Fruit fly (Drosophila melanogaster) whole organism, embryonic: Measurements from ENCODE around the gene UQCR-Q.

Experiments
- ATbp ChIP-seq: fragments of 200-800 bp; sonication (Bioruptor generic); optimal IDR thresholded peaks from 2 replicates; lab custom pipeline; 2017; ENCODE audit warnings: missing biosample characterization, mild to moderate bottlenecking, missing genetic modification characterization, missing genetic modification reagents
- Atf3 ChIP-seq: fragments of 200-800 bp; sonication (Bioruptor generic); optimal IDR thresholded peaks from 3 replicates; lab custom pipeline; 2016; ENCODE audit warnings: missing biosample characterization, missing genetic modification characterization
- BEAF-32 ChIP-seq: fragments of 200-800 bp; sonication (Bioruptor generic); optimal IDR thresholded peaks from 3 replicates; lab custom pipeline; 2017; ENCODE audit warnings: missing biosample characterization, missing genetic modification characterization, mild to moderate bottlenecking, moderate library complexity, missing genetic modification reagents
- C15 ChIP-seq: fragments of 200-800 bp; sonication (Bioruptor generic); IDR thresholded peaks from 3 replicates; pipeline ENCODE4 v1.3.6; 2022; ENCODE audit warnings: missing biosample characterization, missing genetic modification characterization
- CG10654 ChIP-seq: fragments of 200-800 bp; sonication (Bioruptor generic); optimal IDR thresholded peaks from 2 replicates; lab custom pipeline; 2016; ENCODE audit warnings: missing biosample characterization, missing genetic modification characterization
- CG18764 ChIP-seq: fragments of 200-800 bp; sonication (Bioruptor generic); optimal IDR thresholded peaks from 3 replicates; lab custom pipeline; 2016; ENCODE audit warnings: missing biosample characterization, missing genetic modification characterization
- CG30431 ChIP-seq: fragments of 200-800 bp; sonication (Bioruptor generic); optimal IDR thresholded peaks from 2 replicates; lab custom pipeline; 2017; ENCODE audit warnings: missing biosample characterization, missing genetic modification characterization
- CG32532 ChIP-seq: fragments of 200-800 bp; sonication (Bioruptor generic); IDR thresholded peaks from 2 replicates; pipeline ENCODE4 v1.3.6; 2022; ENCODE audit warnings: missing biosample characterization, missing genetic modification characterization
- CG34376 ChIP-seq: fragments of 200-800 bp; sonication (Bioruptor generic); optimal IDR thresholded peaks from 2 replicates; lab custom pipeline; 2018; ENCODE audit warnings: missing biosample characterization, mild to moderate bottlenecking, missing genetic modification characterization
- CG4282 ChIP-seq: fragments of 200-800 bp; sonication (Bioruptor generic); optimal IDR thresholded peaks from 2 replicates; lab custom pipeline; 2016; ENCODE audit warnings: missing biosample characterization, missing genetic modification characterization
- CG6254 ChIP-seq: fragments of 200-800 bp; sonication (Bioruptor generic); optimal IDR thresholded peaks from 3 replicates; lab custom pipeline; 2017; ENCODE audit warnings: mild to moderate bottlenecking, missing biosample characterization, missing genetic modification reagents, missing genetic modification characterization
- CG6765 ChIP-seq: fragments of 200-800 bp; sonication (Bioruptor generic); optimal IDR thresholded peaks from 3 replicates; lab custom pipeline; 2017; ENCODE audit warnings: missing biosample characterization, mild to moderate bottlenecking, missing genetic modification characterization
- CG7786 ChIP-seq: fragments of 200-800 bp; sonication (Bioruptor generic); optimal IDR thresholded peaks from 2 replicates; lab custom pipeline; 2016; ENCODE audit warnings: missing biosample characterization, missing genetic modification characterization
- CG7963 ChIP-seq: fragments of 200-800 bp; sonication (Bioruptor generic); IDR thresholded peaks from 3 replicates; pipeline ENCODE4 v1.3.6; 2022; ENCODE audit warnings: missing biosample characterization, missing genetic modification characterization; ENCODE audit not compliant: partially characterized antibody
- CG8281 ChIP-seq: fragments of 200-800 bp; sonication (Bioruptor generic); optimal IDR thresholded peaks from 2 replicates; lab custom pipeline; 2018; ENCODE audit warnings: missing biosample characterization, mild to moderate bottlenecking, missing genetic modification characterization, moderate library complexity
- CG9932 ChIP-seq: fragments of 200-800 bp; sonication (Bioruptor generic); IDR thresholded peaks from 2 replicates; pipeline ENCODE4 v1.3.6; 2022; ENCODE audit warnings: missing biosample characterization, missing genetic modification characterization
- CrebB ChIP-seq: fragments of 200-800 bp; sonication (Bioruptor generic); optimal IDR thresholded peaks from 3 replicates; lab custom pipeline; 2018; ENCODE audit warnings: missing biosample characterization, mild to moderate bottlenecking, missing genetic modification characterization
- Deaf1 ChIP-seq: fragments of 200-800 bp; optimal IDR thresholded peaks from 3 replicates; lab custom pipeline; 2019; ENCODE audit warnings: missing biosample characterization, mild to moderate bottlenecking, missing genetic modification characterization, moderate library complexity
- ERR ChIP-seq: fragments of 200-800 bp; sonication (Bioruptor generic); optimal IDR thresholded peaks from 2 replicates; lab custom pipeline; 2016; ENCODE audit warnings: missing biosample characterization, missing genetic modification characterization
- HLH4C ChIP-seq: fragments of 200-800 bp; sonication (Bioruptor generic); IDR thresholded peaks from 3 replicates; pipeline ENCODE4 v1.3.6; 2022; ENCODE audit warnings: missing biosample characterization, missing genetic modification characterization; ENCODE audit not compliant: partially characterized antibody
- HmgD ChIP-seq: fragments of 200-800 bp; sonication (Bioruptor generic); optimal IDR thresholded peaks from 3 replicates; lab custom pipeline; 2016; ENCODE audit warnings: missing biosample characterization, missing genetic modification characterization
- Jarid2 ChIP-seq: fragments of 200-800 bp; sonication (Bioruptor generic); optimal IDR thresholded peaks from 3 replicates; lab custom pipeline; 2017; ENCODE audit warnings: mild to moderate bottlenecking, missing biosample characterization, missing genetic modification reagents, missing genetic modification characterization
- MTF-1 ChIP-seq: fragments of 200-800 bp; sonication (Bioruptor generic); optimal IDR thresholded peaks from 2 replicates; lab custom pipeline; 2018; ENCODE audit warnings: missing biosample characterization, mild to moderate bottlenecking, missing genetic modification characterization, borderline replicate concordance
- Max ChIP-seq: fragments of 200-800 bp; sonication (Bioruptor generic); optimal IDR thresholded peaks from 2 replicates; lab custom pipeline; 2016; ENCODE audit warnings: missing biosample characterization, mild to moderate bottlenecking, missing genetic modification characterization
- NFAT ChIP-seq: fragments of 200-800 bp; sonication (Bioruptor generic); IDR thresholded peaks from 2 replicates; pipeline ENCODE4 v1.3.6; 2022; ENCODE audit warnings: missing biosample characterization, missing genetic modification characterization
- Taf1 ChIP-seq: fragments of 200-800 bp; sonication (Bioruptor generic); IDR thresholded peaks from 2 replicates; pipeline ENCODE4 v1.3.6; 2022; ENCODE audit warnings: missing biosample characterization, missing genetic modification characterization
- Xbp1 ChIP-seq: fragments of 200-800 bp; sonication (Bioruptor generic); optimal IDR thresholded peaks from 3 replicates; lab custom pipeline; 2016; ENCODE audit warnings: missing biosample characterization, mild to moderate bottlenecking, missing genetic modification characterization
- ab ChIP-seq: fragments of 200-800 bp; sonication (Bioruptor generic); optimal IDR thresholded peaks from 2 replicates; lab custom pipeline; 2016; ENCODE audit warnings: missing biosample characterization, missing genetic modification characterization
- abd-A ChIP-seq: fragments of 200-800 bp; sonication (Bioruptor generic); optimal IDR thresholded peaks from 3 replicates; lab custom pipeline; 2019; ENCODE audit warnings: missing biosample characterization, mild to moderate bottlenecking, missing genetic modification characterization, moderate library complexity
- bab2 ChIP-seq: fragments of 200-800 bp; sonication (Bioruptor generic); optimal IDR thresholded peaks from 2 replicates; lab custom pipeline; 2016; ENCODE audit warnings: missing biosample characterization, missing genetic modification characterization
- bigmax ChIP-seq: fragments of 200-800 bp; sonication (Bioruptor generic); optimal IDR thresholded peaks from 2 replicates; lab custom pipeline; 2018; ENCODE audit warnings: missing biosample characterization, mild to moderate bottlenecking, missing genetic modification characterization
- bowl ChIP-seq: fragments of 200-800 bp; sonication (Bioruptor generic); IDR thresholded peaks from 2 replicates; pipeline ENCODE4 v1.3.6; 2022; ENCODE audit warnings: missing biosample characterization, missing genetic modification characterization
- btn ChIP-seq: fragments of 200-800 bp; sonication (Bioruptor generic); optimal IDR thresholded peaks from 2 replicates; lab custom pipeline; 2016; ENCODE audit warnings: missing biosample characterization, missing genetic modification characterization
- cato ChIP-seq: fragments of 200-800 bp; sonication (Bioruptor generic); optimal IDR thresholded peaks from 2 replicates; lab custom pipeline; 2016; ENCODE audit warnings: missing biosample characterization, missing genetic modification characterization, borderline replicate concordance
- caup ChIP-seq: fragments of 200-800 bp; sonication (Bioruptor generic); optimal IDR thresholded peaks from 3 replicates; lab custom pipeline; 2017; ENCODE audit warnings: missing biosample characterization, mild to moderate bottlenecking, missing genetic modification characterization, moderate library complexity; ENCODE audit not compliant: severe bottlenecking
- ewg ChIP-seq: fragments of 200-800 bp; sonication (Bioruptor generic); optimal IDR thresholded peaks from 3 replicates; lab custom pipeline; 2017; ENCODE audit warnings: mild to moderate bottlenecking, missing biosample characterization, missing genetic modification reagents, missing genetic modification characterization
- hb ChIP-seq: fragments of 200-800 bp; sonication (Bioruptor generic); IDR thresholded peaks from 3 replicates; pipeline ENCODE4 v1.3.6; 2022; ENCODE audit warnings: missing biosample characterization, missing genetic modification characterization; ENCODE audit not compliant: partially characterized antibody
- her ChIP-seq: fragments of 200-800 bp; sonication (Bioruptor generic); optimal IDR thresholded peaks from 2 replicates; lab custom pipeline; 2016; ENCODE audit warnings: missing biosample characterization, missing genetic modification characterization
- ind ChIP-seq: fragments of 200-800 bp; sonication (Bioruptor generic); optimal IDR thresholded peaks from 3 replicates; lab custom pipeline; 2016; ENCODE audit warnings: missing biosample characterization, missing genetic modification characterization
- jumu ChIP-seq: fragments of 200-800 bp; sonication (Bioruptor generic); optimal IDR thresholded peaks from 3 replicates; lab custom pipeline; 2016; ENCODE audit warnings: missing biosample characterization, missing genetic modification characterization
- lmd ChIP-seq: fragments of 200-800 bp; sonication (Bioruptor generic); IDR thresholded peaks from 2 replicates; pipeline ENCODE4 v1.3.6; 2022; ENCODE audit warnings: missing biosample characterization, missing genetic modification characterization
- mld ChIP-seq: fragments of 200-800 bp; sonication (Bioruptor generic); IDR thresholded peaks from 3 replicates; pipeline ENCODE4 v1.3.6; 2022; ENCODE audit warnings: missing biosample characterization, missing genetic modification characterization; ENCODE audit not compliant: partially characterized antibody
- phol ChIP-seq: fragments of 200-800 bp; sonication (Bioruptor generic); optimal IDR thresholded peaks from 3 replicates; lab custom pipeline; 2018; ENCODE audit warnings: missing biosample characterization, mild to moderate bottlenecking, missing genetic modification characterization, moderate library complexity
- row ChIP-seq: fragments of 200-800 bp; sonication (Bioruptor generic); IDR thresholded peaks from 3 replicates; pipeline ENCODE4 v1.3.6; 2022; ENCODE audit warnings: missing biosample characterization, missing genetic modification characterization
- sens ChIP-seq: fragments of 200-800 bp; sonication (Bioruptor generic); peaks from one replicate; lab custom pipeline; 2016; ENCODE audit warnings: missing biosample characterization, missing genetic modification characterization
- sisA ChIP-seq: fragments of 200-800 bp; sonication (Bioruptor generic); IDR thresholded peaks from 2 replicates; pipeline ENCODE4 v1.3.6; 2022; ENCODE audit warnings: missing biosample characterization, missing genetic modification characterization
- tin ChIP-seq: fragments of 200-800 bp; sonication (Bioruptor generic); optimal IDR thresholded peaks from 3 replicates; lab custom pipeline; 2016; ENCODE audit warnings: missing biosample characterization, missing genetic modification characterization
- tll ChIP-seq, 2 experiments: fragments of 200-800 bp in 1 of 2; fragments of >200 bp in 1 of 2; sonication (Bioruptor generic) in 1 of 2; optimal IDR thresholded peaks; 2 replicates each; lab custom pipeline; 2017 to 2019; ENCODE audit warnings: missing biosample characterization in 2 of 2, missing genetic modification characterization in 2 of 2, mild to moderate bottlenecking in 1 of 2, moderate library complexity in 1 of 2
- ttk ChIP-seq: fragments of 200-800 bp; sonication (Bioruptor generic); IDR thresholded peaks from 2 replicates; pipeline ENCODE4 v2.1.2; 2022; ENCODE audit warnings: missing biosample characterization, missing genetic modification characterization
- vfl ChIP-seq: fragments of 200-800 bp; sonication (Bioruptor generic); optimal IDR thresholded peaks from 2 replicates; lab custom pipeline; 2016; ENCODE audit warnings: missing biosample characterization, missing genetic modification characterization
- wor ChIP-seq: fragments of 200-800 bp; sonication (Bioruptor generic); IDR thresholded peaks from 2 replicates; pipeline ENCODE4 v1.3.6; 2022; ENCODE audit warnings: missing biosample characterization, missing genetic modification characterization

Gene UQCR-Q

DNA sequence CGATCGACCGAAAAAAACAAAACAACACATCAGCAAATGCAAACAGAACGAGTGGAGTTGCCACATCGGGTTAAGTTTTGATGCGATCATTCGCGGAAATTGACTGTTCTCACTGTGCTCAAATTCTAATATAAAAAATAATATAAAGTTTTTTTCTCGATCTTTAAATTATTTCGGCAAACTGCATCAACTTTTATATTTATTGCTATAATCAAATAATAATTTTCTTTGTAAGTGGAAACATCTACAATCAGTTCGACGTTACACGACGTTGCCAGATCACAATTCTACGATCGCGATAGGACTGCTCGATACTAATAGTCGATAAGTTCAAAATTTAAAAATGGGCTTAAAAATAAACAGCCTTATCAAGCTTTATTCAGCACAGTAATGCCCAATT lies 45.8 kb upstream of the UQCR-Q start, which contains the start of gene Gorab (continued):
- TF ChIP-seq CG9932 (peak; percentile 97), Deaf1 (tag; lab: Kevin White, UChicago) (peak; percentile 52), wor (GFP tag; lab: Robert Waterston, UW) (peak; percentile 93), CG30431 (GFP tag; lab: Kevin White, UChicago) (peak; percentile 87), ind (GFP tag; lab: Kevin White, UChicago) (peak; percentile 93), ab (GFP tag; lab: Kevin White, UChicago) (peak; percentile 58), CG6765 (no peak), row (peak; percentile 97), CG4282 (GFP tag; lab: Kevin White, UChicago) (peak; percentile 46), abd-A (tag; lab: Kevin White, UChicago) (no peak), Atf3 (GFP tag; lab: Kevin White, UChicago) (peak; percentile 83), CG7786 (GFP tag; lab: Kevin White, UChicago) (peak; percentile 63), hb (GFP tag; lab: Robert Waterston, UW) (no peak), ewg (peak; percentile 74), CG6254 (GFP tag; lab: Kevin White, UChicago) (peak; percentile 51), mld (GFP tag; lab: Robert Waterston, UW) (no peak), ERR (GFP tag; lab: Kevin White, UChicago) (peak; percentile 32), CG8281 (tag; lab: Kevin White, UChicago) (peak; percentile 29), sisA (GFP tag; lab: Robert Waterston, UW) (peak; percentile 94), lmd (GFP tag; lab: Robert Waterston, UW) (peak; percentile 94), bab2 (peak; percentile 83), phol (peak; percentile 93), HmgD (GFP tag; lab: Kevin White, UChicago) (peak; percentile 44), tin (GFP tag; lab: Kevin White, UChicago) (peak; percentile 88), CG34376 (no peak), CG32532 (peak; percentile 97), caup (GFP tag; lab: Kevin White, UChicago) (peak; percentile 85), CrebB (tag; lab: Kevin White, UChicago) (no peak), tll (GFP tag; optimal IDR thresholded peaks at IDR 0.05; lab: Kevin White, UChicago) (peak in 1 of 2 experiments; percentile 31), Taf1 (GFP tag; lab: Robert Waterston, UW) (peak; percentile 90), C15 (GFP tag; lab: Robert Waterston, UW) (peak; percentile 86), Max (GFP tag; lab: Kevin White, UChicago) (peak; percentile 87), jumu (GFP tag; lab: Kevin White, UChicago) (peak; percentile 35), vfl (peak; percentile 25), bigmax (peak; percentile 19), CG10654 (GFP tag; lab: Kevin White, UChicago) (peak; percentile 88), ttk (peak; percentile 95), CG7963 (GFP tag; lab: Robert Waterston, UW) (no peak), Xbp1 (GFP tag; lab: Kevin White, UChicago) (peak; percentile 94), her (GFP tag; lab: Kevin White, UChicago) (no peak), CG18764 (peak; percentile 85), MTF-1 (GFP tag; lab: Kevin White, UChicago) (peak; percentile 60), ATbp (GFP tag; lab: Kevin White, UChicago) (peak; percentile 50), NFAT (GFP tag; lab: Robert Waterston, UW) (peak; percentile 93), Jarid2 (peak; percentile 19), HLH4C (GFP tag; lab: Robert Waterston, UW) (peak; percentile 44; the same call in 2 of the 3 replicates), cato (GFP tag; lab: Kevin White, UChicago) (peak; percentile 83), BEAF-32 (peak; percentile 76), btn (GFP tag; lab: Kevin White, UChicago) (peak; percentile 8), bowl (GFP tag; lab: Robert Waterston, UW) (peak; percentile 83), sens (peak; percentile 96)
